Worm (Caenorhabditis elegans): Measurements from ENCODE around the gene C35A5.8.

- peak; percentile 90 for TF ChIP-seq zfh-2 (GFP tag; conservative IDR thresholded peaks at IDR 0.05)
- TF ChIP-seq chd-7 (tag; optimal IDR thresholded peaks at IDR 0.05) = peak; percentile 48
Measured at ce11 chrV:10536808-10537207, 11.1 kb upstream of the C35A5.8 start.

All from whole organism, young adult.